Worm (Caenorhabditis elegans) whole organism, L1 larva: Measurements from ENCODE around the gene H02F09.3.

Experiments
- blmp-1 ChIP-seq: fragments of 150-350 bp; optimal IDR thresholded peaks from 2 replicates; lab custom pipeline; 2014; ENCODE audit warnings: missing biosample characterization, missing genetic modification characterization
- ces-1 ChIP-seq: fragments of 150-350 bp; optimal IDR thresholded peaks from 2 replicates; lab custom pipeline; 2014; ENCODE audit warnings: missing biosample characterization, missing genetic modification reagents, missing genetic modification characterization
- efl-1 ChIP-seq, 4 experiments: fragments of 150-350 bp; optimal IDR thresholded peaks in 3 of 4; peaks in 1 of 4; 1 replicate in 1 of 4; 2 replicates in 3 of 4; lab custom pipeline; 2014; ENCODE audit warnings: missing biosample characterization in 2 of 4, missing genetic modification characterization in 2 of 4, missing genetic modification reagents in 2 of 4
- fkh-10 ChIP-seq: sonication (generic microtip); optimal IDR thresholded peaks from 2 replicates; lab custom pipeline; 2017; ENCODE audit warnings: missing biosample characterization, missing genetic modification reagents, missing genetic modification characterization
- fos-1 ChIP-seq: fragments of 150-350 bp; optimal IDR thresholded peaks from 2 replicates; lab custom pipeline; 2014; ENCODE audit warnings: missing biosample characterization, missing genetic modification characterization
- mab-9 ChIP-seq: fragments of 200-800 bp; sonication (Bioruptor generic); IDR thresholded peaks from 2 replicates; pipeline ENCODE4 v1.3.6; 2022; ENCODE audit warnings: missing genetic modification reagents, missing genetic modification characterization, missing compliant biosample characterization
- mdl-1 ChIP-seq, 2 experiments: fragments of 150-350 bp; optimal IDR thresholded peaks; 2 replicates each; lab custom pipeline; 2014 to 2017; ENCODE audit warnings: missing biosample characterization in 2 of 2, missing genetic modification characterization in 2 of 2, inconsistent platforms in 1 of 2
- mep-1 ChIP-seq: fragments of 150-350 bp; optimal IDR thresholded peaks from 2 replicates; lab custom pipeline; 2014; ENCODE audit warnings: missing biosample characterization, missing genetic modification characterization
- nhr-237 ChIP-seq: fragments of 150-350 bp; optimal IDR thresholded peaks from 2 replicates; lab custom pipeline; 2014; ENCODE audit warnings: missing biosample characterization, missing genetic modification characterization
- nhr-77 ChIP-seq: fragments of 150-350 bp; optimal IDR thresholded peaks from 2 replicates; lab custom pipeline; 2014; ENCODE audit warnings: missing biosample characterization, missing genetic modification characterization
- sox-4 ChIP-seq: sonication (generic microtip); optimal IDR thresholded peaks from 2 replicates; lab custom pipeline; 2016; ENCODE audit warnings: missing genetic modification characterization, missing compliant biosample characterization
- unc-62 ChIP-seq: fragments of 150-350 bp; optimal IDR thresholded peaks from 2 replicates; lab custom pipeline; 2014; ENCODE audit warnings: missing biosample characterization, missing genetic modification reagents, missing genetic modification characterization
- ztf-11 ChIP-seq, 2 experiments: sonication (generic microtip); optimal IDR thresholded peaks; 2 replicates each; lab custom pipeline; 2016 to 2017; ENCODE audit warnings: missing genetic modification characterization in 2 of 2, missing biosample characterization in 1 of 2, missing compliant biosample characterization in 1 of 2

ce11 chrX:1576337-1576736, 7.9 kb downstream of the H02F09.3 start, which contains the start of gene wrt-9:
- TF ChIP-seq fos-1 (no peak), mab-9 (GFP tag; lab: Robert Waterston, UW) (no peak), ztf-11 (tag; optimal IDR thresholded peaks at IDR 0.05; lab: Kevin White, UChicago) (no peak), blmp-1 (tag; lab: Kevin White, UChicago) (no peak), nhr-77 (tag; lab: Kevin White, UChicago) (no peak), sox-4 (no peak), mdl-1 (tag; optimal IDR thresholded peaks at IDR 0.05; lab: Kevin White, UChicago) (no peak), ces-1 (GFP tag; lab: Kevin White, UChicago) (no peak), mep-1 (tag; lab: Kevin White, UChicago) (no peak), fkh-10 (no peak), unc-62 (GFP tag; lab: Kevin White, UChicago) (no peak), efl-1 (optimal IDR thresholded peaks at IDR 0.05; lab: Kevin White, UChicago) (no peak), efl-1 (GFP tag; optimal IDR thresholded peaks at IDR 0.05 in 1 of 2; lab: Kevin White, UChicago) (no peak), nhr-237 (tag; lab: Kevin White, UChicago) (no peak)
